Worm (Caenorhabditis elegans) whole organism, mixed stage, embryonic: ENCODE results near the gene sru-27.

Experiments used
- M03D4.4 ChIP-seq: sonication (generic microtip); optimal IDR thresholded peaks from 2 replicates; lab custom pipeline; 2017; ENCODE audit warnings: mild to moderate bottlenecking, missing genetic modification characterization, missing compliant biosample characterization
- bed-3 ChIP-seq: fragments of 200-800 bp; sonication (Bioruptor generic); optimal IDR thresholded peaks from 3 replicates; lab custom pipeline; 2018; ENCODE audit warnings: mild to moderate bottlenecking, missing genetic modification characterization, moderate library complexity, missing compliant biosample characterization
- blmp-1 ChIP-seq: fragments of 150-350 bp; optimal IDR thresholded peaks from 2 replicates; lab custom pipeline; 2014; ENCODE audit warnings: missing biosample characterization, missing genetic modification characterization
- ceh-39 ChIP-seq: fragments of 150-350 bp; optimal IDR thresholded peaks from 2 replicates; lab custom pipeline; 2014; ENCODE audit warnings: missing biosample characterization, missing genetic modification characterization
- ceh-43 ChIP-seq: fragments of 200-800 bp; sonication (Bioruptor generic); optimal IDR thresholded peaks from 2 replicates; lab custom pipeline; 2018; ENCODE audit warnings: mild to moderate bottlenecking, missing genetic modification characterization, moderate library complexity, missing compliant biosample characterization
- ces-1 ChIP-seq: fragments of 150-350 bp; optimal IDR thresholded peaks from 2 replicates; lab custom pipeline; 2014; ENCODE audit warnings: missing biosample characterization, missing genetic modification reagents, missing genetic modification characterization
- cnd-1 ChIP-seq: fragments of 200-800 bp; sonication (Bioruptor generic); optimal IDR thresholded peaks from 2 replicates; lab custom pipeline; 2018; ENCODE audit warnings: mild to moderate bottlenecking, missing genetic modification characterization, missing compliant biosample characterization
- elt-1 ChIP-seq: sonication (generic microtip); optimal IDR thresholded peaks from 2 replicates; lab custom pipeline; 2017; ENCODE audit warnings: missing genetic modification characterization, mild to moderate bottlenecking, missing compliant biosample characterization, antibody characterized with exemption, moderate library complexity, borderline replicate concordance; ENCODE audit not compliant: insufficient read depth
- elt-3 ChIP-seq: fragments of 150-350 bp; optimal IDR thresholded peaks from 2 replicates; lab custom pipeline; 2014; ENCODE audit warnings: missing biosample characterization, missing genetic modification characterization
- flh-1 ChIP-seq: fragments of 200-800 bp; sonication (Bioruptor generic); optimal IDR thresholded peaks from 2 replicates; lab custom pipeline; 2018; ENCODE audit warnings: mild to moderate bottlenecking, missing genetic modification characterization, moderate library complexity, missing compliant biosample characterization
- ham-2 ChIP-seq: fragments of 200-800 bp; sonication (Bioruptor generic); optimal IDR thresholded peaks from 2 replicates; lab custom pipeline; 2018; ENCODE audit warnings: mild to moderate bottlenecking, missing genetic modification characterization, missing compliant biosample characterization
- hlh-1 ChIP-seq: fragments of 150-350 bp; optimal IDR thresholded peaks from 2 replicates; lab custom pipeline; 2014; ENCODE audit warnings: missing biosample characterization, missing genetic modification reagents, missing genetic modification characterization
- lin-13 ChIP-seq: fragments of 150-350 bp; optimal IDR thresholded peaks from 2 replicates; lab custom pipeline; 2014; ENCODE audit warnings: missing biosample characterization, missing genetic modification characterization
- lsy-2 ChIP-seq: fragments of 150-350 bp; optimal IDR thresholded peaks from 2 replicates; lab custom pipeline; 2014; ENCODE audit warnings: missing biosample characterization, missing genetic modification characterization
- mab-5 ChIP-seq: fragments of 150-350 bp; optimal IDR thresholded peaks from 2 replicates; lab custom pipeline; 2014; ENCODE audit warnings: missing biosample characterization, missing genetic modification characterization
- mls-2 ChIP-seq: sonication (generic microtip); optimal IDR thresholded peaks from 2 replicates; lab custom pipeline; 2016; ENCODE audit warnings: mild to moderate bottlenecking, missing genetic modification characterization, moderate library complexity, missing compliant biosample characterization
- nhr-2 ChIP-seq: fragments of 150-350 bp; optimal IDR thresholded peaks from 2 replicates; lab custom pipeline; 2014; ENCODE audit warnings: missing biosample characterization, missing genetic modification characterization
- nhr-237 ChIP-seq: fragments of 150-350 bp; optimal IDR thresholded peaks from 2 replicates; lab custom pipeline; 2014; ENCODE audit warnings: missing biosample characterization, missing genetic modification characterization
- nhr-28 ChIP-seq: fragments of 150-350 bp; optimal IDR thresholded peaks from 2 replicates; lab custom pipeline; 2014; ENCODE audit warnings: missing biosample characterization, missing genetic modification characterization
- nhr-76 ChIP-seq: sonication (generic microtip); optimal IDR thresholded peaks from 2 replicates; lab custom pipeline; 2017; ENCODE audit warnings: missing biosample characterization, missing genetic modification characterization
- pha-4 ChIP-seq: fragments of 150-350 bp; optimal IDR thresholded peaks from 2 replicates; lab custom pipeline; 2018; ENCODE audit warnings: missing biosample characterization, missing genetic modification reagents, missing genetic modification characterization
- sem-2 ChIP-seq: fragments of 200-800 bp; sonication (Bioruptor generic); optimal IDR thresholded peaks from 2 replicates; lab custom pipeline; 2018; ENCODE audit warnings: mild to moderate bottlenecking, missing genetic modification characterization, missing compliant biosample characterization
- snpc-4 ChIP-seq: fragments of 150-350 bp; optimal IDR thresholded peaks from 2 replicates; lab custom pipeline; 2014; ENCODE audit warnings: missing biosample characterization, missing genetic modification characterization
- tbx-8 ChIP-seq: fragments of 200-800 bp; sonication (Bioruptor generic); optimal IDR thresholded peaks from 2 replicates; lab custom pipeline; 2018; ENCODE audit warnings: mild to moderate bottlenecking, missing genetic modification characterization, moderate library complexity, missing compliant biosample characterization
- unc-120 ChIP-seq: sonication (generic microtip); optimal IDR thresholded peaks from 2 replicates; lab custom pipeline; 2017; ENCODE audit warnings: missing genetic modification characterization, missing compliant biosample characterization; ENCODE audit not compliant: poor library complexity, severe bottlenecking
- unc-39 ChIP-seq: fragments of 150-350 bp; optimal IDR thresholded peaks from 2 replicates; lab custom pipeline; 2014; ENCODE audit warnings: missing biosample characterization, missing genetic modification characterization
- unc-62 ChIP-seq: fragments of 150-350 bp; optimal IDR thresholded peaks from 2 replicates; lab custom pipeline; 2014; ENCODE audit warnings: missing biosample characterization, missing genetic modification reagents, missing genetic modification characterization
- zip-8 ChIP-seq: fragments of 150-350 bp; optimal IDR thresholded peaks from 2 replicates; lab custom pipeline; 2014; ENCODE audit warnings: missing biosample characterization, missing genetic modification characterization
- ztf-11 ChIP-seq: fragments of 150-350 bp; optimal IDR thresholded peaks from 2 replicates; lab custom pipeline; 2014; ENCODE audit warnings: missing biosample characterization, missing genetic modification characterization

Gene sru-27

DNA sequence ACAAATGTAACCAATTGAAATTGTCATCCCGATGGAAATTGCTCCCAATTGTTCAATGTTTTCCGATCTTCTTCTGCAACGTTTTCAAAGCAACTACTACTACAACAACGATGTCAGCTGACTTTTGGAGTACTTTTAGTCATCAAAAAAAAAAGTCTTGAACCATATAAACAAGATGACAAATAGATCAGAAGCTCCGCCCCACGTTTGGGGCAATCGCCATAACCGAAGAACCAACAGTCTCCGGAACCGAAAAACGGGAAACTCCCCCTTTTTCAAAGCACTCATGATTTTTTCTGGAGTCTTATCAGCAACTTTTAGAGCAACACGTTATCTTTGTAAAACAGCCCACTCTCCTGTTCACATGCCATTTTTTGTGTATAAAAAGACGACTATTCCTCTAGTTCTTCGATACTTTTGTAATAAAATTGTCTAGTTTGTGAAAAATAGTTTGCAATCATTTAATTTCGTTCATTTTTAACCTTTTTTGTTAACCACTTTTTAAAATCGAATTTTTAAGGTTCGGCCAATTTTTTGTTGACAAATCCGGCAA is 39.8 kb upstream of the sru-27 start:
- no peak for TF ChIP-seq nhr-76 (tag; lab: Kevin White, UChicago)
- no peak for TF ChIP-seq cnd-1
- no peak for TF ChIP-seq M03D4.4 (tag; lab: Kevin White, UChicago)
- TF ChIP-seq hlh-1: no peak
- TF ChIP-seq ceh-43 (GFP tag; lab: Kevin White, UChicago): no peak
- TF ChIP-seq blmp-1 (tag; lab: Kevin White, UChicago): no peak
- TF ChIP-seq lin-13 (tag; lab: Kevin White, UChicago): no peak
- TF ChIP-seq elt-1: no peak
- no peak for TF ChIP-seq mls-2
- no peak for TF ChIP-seq lsy-2 (tag; lab: Kevin White, UChicago)
- no peak for TF ChIP-seq ztf-11 (tag; lab: Kevin White, UChicago)
- no peak for TF ChIP-seq sem-2 (GFP tag; lab: Kevin White, UChicago)
- TF ChIP-seq nhr-2 (tag; lab: Kevin White, UChicago): no peak

DNA sequence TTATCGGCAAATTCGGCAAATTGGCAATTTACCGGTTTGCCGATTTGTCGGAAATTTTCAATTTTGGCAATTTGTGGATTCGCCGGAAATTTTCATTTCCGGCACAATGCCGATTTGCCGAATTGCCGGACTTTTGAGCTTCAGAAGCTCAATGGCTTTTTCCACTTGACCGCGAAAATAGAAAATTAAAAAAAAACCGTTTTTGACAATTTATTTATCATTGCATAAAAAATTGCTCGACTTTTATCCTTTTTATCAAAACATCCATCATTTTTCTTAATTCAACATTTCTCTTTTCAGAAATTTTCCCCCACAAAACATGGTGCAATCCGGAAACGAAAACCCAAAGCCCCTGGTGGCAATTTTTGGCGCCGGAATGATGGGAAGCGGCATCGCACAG is 39.2 kb upstream of the sru-27 start, which contains the start of gene hacd-1:
TSS of gene hacd-1 (plus strand) at position 301 of the 400 bp plus-strand sequence.
- TF ChIP-seq bed-3 (GFP tag; lab: Kevin White, UChicago) (no peak), nhr-2 (tag; lab: Kevin White, UChicago) (no peak), elt-3 (no peak)

DNA sequence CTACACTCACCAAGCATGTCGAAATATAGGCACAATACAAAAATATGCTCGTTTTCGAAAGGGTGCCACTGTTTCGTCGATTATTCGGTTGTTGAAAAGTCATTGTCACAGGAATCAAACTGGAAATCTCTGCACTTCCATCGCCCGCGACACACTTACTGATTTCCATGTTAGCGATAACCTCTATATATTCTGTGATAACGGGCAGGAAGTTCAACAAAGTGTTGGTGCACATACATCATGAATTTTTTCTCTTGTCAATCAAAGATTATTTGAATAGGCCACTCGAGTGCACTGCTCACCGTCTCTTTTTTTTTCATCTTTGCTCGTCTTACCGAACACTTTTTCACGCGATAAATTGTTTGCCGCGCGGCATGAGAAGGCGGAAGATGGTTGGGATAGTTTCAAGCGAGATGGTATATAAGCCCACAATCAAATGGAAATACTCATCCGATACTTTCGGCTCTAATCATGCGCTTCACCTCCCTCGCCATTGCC is 34.6 kb upstream of the sru-27 start, which contains the start of the genes fpn-1.2 and pqn-54:
TSS of gene fpn-1.2 (minus strand) at position 157 of the 498 bp plus-strand sequence.
TSS of gene pqn-54 (plus strand) at position 448 of the 498 bp plus-strand sequence.
- no peak for TF ChIP-seq nhr-2 (tag; lab: Kevin White, UChicago)
- TF ChIP-seq zip-8: no peak
- TF ChIP-seq nhr-76 (tag; lab: Kevin White, UChicago): no peak
- no peak for TF ChIP-seq lsy-2 (tag; lab: Kevin White, UChicago)
- no peak for TF ChIP-seq tbx-8 (GFP tag; lab: Kevin White, UChicago)
- TF ChIP-seq mab-5 (tag; lab: Kevin White, UChicago): no peak
- TF ChIP-seq ceh-43 (GFP tag; lab: Kevin White, UChicago): no peak
- TF ChIP-seq bed-3 (GFP tag; lab: Kevin White, UChicago): no peak
- TF ChIP-seq flh-1: no peak
- no peak for TF ChIP-seq M03D4.4 (tag; lab: Kevin White, UChicago)
- TF ChIP-seq snpc-4 (tag; lab: Kevin White, UChicago): no peak
- TF ChIP-seq ztf-11 (tag; lab: Kevin White, UChicago): no peak
- TF ChIP-seq nhr-28: no peak
- TF ChIP-seq unc-39 (tag; lab: Kevin White, UChicago): no peak
- no peak for TF ChIP-seq unc-62
- no peak for TF ChIP-seq ham-2 (GFP tag; lab: Kevin White, UChicago)
- TF ChIP-seq ces-1 (GFP tag; lab: Kevin White, UChicago): no peak
- no peak for TF ChIP-seq pha-4 (tag; lab: Kevin White, UChicago)

DNA sequence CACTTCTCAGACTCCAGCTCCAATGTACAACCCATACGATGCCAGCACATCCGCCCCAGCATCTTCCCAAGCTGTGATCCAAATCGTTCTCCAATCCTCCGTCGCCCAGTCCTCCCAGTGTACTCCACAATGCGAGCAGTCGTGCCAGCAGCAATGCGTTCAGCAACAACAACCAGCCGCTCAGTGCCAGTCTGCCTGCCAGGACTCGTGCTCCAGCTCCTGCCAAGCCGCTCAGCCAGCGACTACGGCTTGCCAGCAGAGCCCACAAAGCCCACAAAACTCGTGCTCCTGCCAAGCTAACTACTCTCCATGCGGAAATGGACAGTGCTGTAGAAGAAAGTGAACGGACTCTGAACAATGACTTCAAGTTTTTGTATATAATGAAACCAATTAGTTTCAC is 33.3 kb upstream of the sru-27 start:
- TF ChIP-seq ceh-43 (GFP tag; lab: Kevin White, UChicago) (no peak), hlh-1 (no peak), snpc-4 (tag; lab: Kevin White, UChicago) (no peak), bed-3 (GFP tag; lab: Kevin White, UChicago) (no peak), unc-62 (no peak), elt-1 (no peak), ceh-39 (tag; lab: Kevin White, UChicago) (no peak), zip-8 (no peak)

DNA sequence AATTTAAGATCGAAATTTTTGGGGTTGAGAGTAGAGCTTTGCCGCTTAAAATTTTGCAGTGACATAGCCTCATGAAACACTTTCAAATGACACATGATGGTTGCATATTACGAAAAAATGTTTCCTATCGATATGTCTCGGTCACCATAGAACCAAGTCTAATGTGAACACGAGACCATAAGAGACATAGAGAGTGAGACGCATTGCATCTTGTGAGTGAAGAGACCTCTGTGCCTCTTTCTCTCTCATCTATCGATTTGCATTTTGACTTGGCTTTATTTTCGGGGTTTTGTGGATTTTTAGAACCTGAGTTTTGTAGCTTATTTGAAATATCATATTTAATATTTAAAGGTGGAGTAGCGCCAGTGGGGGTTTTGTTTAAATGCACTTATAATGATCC is 32.3 kb upstream of the sru-27 start:
- peak; percentile 23 for TF ChIP-seq unc-120
- TF ChIP-seq nhr-237 (tag; lab: Kevin White, UChicago): no peak

DNA sequence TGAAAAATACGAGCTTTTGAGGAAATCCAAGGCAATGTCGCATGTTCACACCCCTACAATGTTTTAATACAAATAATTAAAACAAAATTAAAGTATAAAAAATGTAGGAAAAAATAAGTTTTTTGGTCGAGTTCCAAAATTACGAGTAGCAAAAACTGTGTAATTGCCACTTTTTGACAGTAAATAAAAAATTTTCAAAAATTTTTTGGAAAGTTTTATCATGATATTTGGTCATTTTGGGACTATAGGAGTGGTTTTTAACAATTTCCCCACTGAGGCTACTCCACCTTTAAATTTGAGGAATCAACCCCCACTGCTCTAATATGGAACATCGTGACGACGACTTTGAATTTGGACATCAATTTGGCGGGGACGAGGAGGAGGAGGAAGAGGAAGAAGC is 31.8 kb upstream of the sru-27 start, which contains the start of gene gid-8:
TSS of gene gid-8 (plus strand) at position 301 of the 400 bp plus-strand sequence.
- TF ChIP-seq lin-13 (tag; lab: Kevin White, UChicago): no peak
- no peak for TF ChIP-seq lsy-2 (tag; lab: Kevin White, UChicago)
- no peak for TF ChIP-seq ham-2 (GFP tag; lab: Kevin White, UChicago)
